Fruit fly (Drosophila melanogaster) whole organism, embryonic: ENCODE data around the gene CG32452.
"Not testable (repeated sequence)": the region's sequence is repeated elsewhere in the genome, so short reads cannot be mapped to it uniquely, and the experiment has no call there.

Experiments used
- CG10267 ChIP-seq: fragments of 200-800 bp; sonication (Bioruptor generic); optimal IDR thresholded peaks from 2 replicates; lab custom pipeline; 2018; ENCODE audit warnings: missing biosample characterization, mild to moderate bottlenecking, missing genetic modification characterization, moderate library complexity
- CG12104 ChIP-seq: fragments of 200-800 bp; sonication (Bioruptor generic); optimal IDR thresholded peaks from 3 replicates; lab custom pipeline; 2016; ENCODE audit warnings: missing biosample characterization, missing genetic modification characterization
- CG14050 ChIP-seq: fragments of 200-800 bp; sonication (Bioruptor generic); IDR thresholded peaks from 3 replicates; pipeline ENCODE4 v1.3.6; 2022; ENCODE audit warnings: missing biosample characterization, missing genetic modification characterization
- CG15601 ChIP-seq: fragments of 200-800 bp; sonication (Bioruptor generic); optimal IDR thresholded peaks from 3 replicates; lab custom pipeline; 2019; ENCODE audit warnings: missing biosample characterization, mild to moderate bottlenecking, missing genetic modification characterization, moderate library complexity
- CG16779 ChIP-seq: fragments of 200-800 bp; sonication (Bioruptor generic); IDR thresholded peaks from 2 replicates; pipeline ENCODE4 v1.3.6; 2022; ENCODE audit warnings: missing biosample characterization, missing genetic modification characterization
- CG1832 ChIP-seq: fragments of 200-800 bp; sonication (Bioruptor generic); optimal IDR thresholded peaks from 2 replicates; lab custom pipeline; 2017; ENCODE audit warnings: missing biosample characterization, mild to moderate bottlenecking, missing genetic modification characterization, inconsistent platforms
- CG2199 ChIP-seq: fragments of 200-800 bp; sonication (Bioruptor generic); IDR thresholded peaks from 3 replicates; pipeline ENCODE4 v1.3.6; 2022; ENCODE audit warnings: missing biosample characterization, missing genetic modification characterization
- CG30020 ChIP-seq: fragments of 200-800 bp; optimal IDR thresholded peaks from 2 replicates; lab custom pipeline; 2019; ENCODE audit warnings: missing biosample characterization, mild to moderate bottlenecking, missing genetic modification characterization, moderate library complexity
- CG3065 ChIP-seq: fragments of 200-800 bp; sonication (Bioruptor generic); optimal IDR thresholded peaks from 2 replicates; lab custom pipeline; 2016; ENCODE audit warnings: missing biosample characterization, missing genetic modification characterization
- CG6689 ChIP-seq: fragments of 200-800 bp; sonication (Bioruptor generic); IDR thresholded peaks from 2 replicates; pipeline ENCODE4 v1.3.6; 2022; ENCODE audit warnings: missing biosample characterization, missing genetic modification characterization
- D19B ChIP-seq: fragments of 200-800 bp; sonication (Bioruptor generic); optimal IDR thresholded peaks from 2 replicates; lab custom pipeline; 2017; ENCODE audit warnings: missing biosample characterization, mild to moderate bottlenecking, missing genetic modification characterization
- Deaf1 ChIP-seq: fragments of 200-800 bp; optimal IDR thresholded peaks from 3 replicates; lab custom pipeline; 2019; ENCODE audit warnings: missing biosample characterization, mild to moderate bottlenecking, missing genetic modification characterization, moderate library complexity
- Dll ChIP-seq: fragments of 200-800 bp; sonication (Bioruptor generic); IDR thresholded peaks from 4 replicates; pipeline ENCODE4 v1.3.6; 2022; ENCODE audit warnings: missing biosample characterization, missing genetic modification characterization; ENCODE audit not compliant: partially characterized antibody
- Doc3 ChIP-seq: fragments of 200-800 bp; sonication (Bioruptor generic); IDR thresholded peaks from 3 replicates; pipeline ENCODE4 v1.3.6; 2022; ENCODE audit warnings: missing biosample characterization, missing genetic modification characterization; ENCODE audit not compliant: partially characterized antibody
- HmgZ ChIP-seq: fragments of 200-800 bp; sonication (Bioruptor generic); optimal IDR thresholded peaks from 2 replicates; lab custom pipeline; 2018; ENCODE audit warnings: missing biosample characterization, mild to moderate bottlenecking, missing genetic modification characterization
- Lim3 ChIP-seq: fragments of 200-800 bp; sonication (Bioruptor generic); IDR thresholded peaks from 2 replicates; pipeline ENCODE4 v1.3.6; 2022; ENCODE audit warnings: missing biosample characterization, missing genetic modification characterization
- Med ChIP-seq: fragments of 200-800 bp; sonication (Bioruptor generic); peaks from one replicate; lab custom pipeline; 2016; ENCODE audit warnings: missing biosample characterization, missing genetic modification characterization, mild to moderate bottlenecking, inconsistent platforms, moderate library complexity
- Nf-YB ChIP-seq: fragments of 200-800 bp; sonication (Bioruptor generic); optimal IDR thresholded peaks from 3 replicates; lab custom pipeline; 2019; ENCODE audit warnings: missing biosample characterization, mild to moderate bottlenecking, missing genetic modification characterization, moderate library complexity
- Nf-YC ChIP-seq: fragments of 200-800 bp; optimal IDR thresholded peaks from 3 replicates; lab custom pipeline; 2019; ENCODE audit warnings: missing biosample characterization, mild to moderate bottlenecking, missing genetic modification characterization, moderate library complexity
- Opbp ChIP-seq: fragments of 200-800 bp; sonication (Bioruptor generic); IDR thresholded peaks from 3 replicates; pipeline ENCODE4 v1.3.6; 2022; ENCODE audit warnings: missing biosample characterization, missing genetic modification characterization; ENCODE audit not compliant: partially characterized antibody
- Rfx ChIP-seq: fragments of 200-800 bp; sonication (Bioruptor generic); IDR thresholded peaks from 2 replicates; pipeline ENCODE4 v1.3.6; 2022; ENCODE audit warnings: missing biosample characterization, missing genetic modification characterization
- Trl ChIP-seq, 3 experiments: fragments of >200 bp in 2 of 3; fragments of 200-800 bp in 1 of 3; sonication (Bioruptor generic) in 1 of 3; optimal IDR thresholded peaks; 2 replicates in 1 of 3; 3 replicates in 2 of 3; lab custom pipeline; 2016 to 2017; ENCODE audit warnings: missing biosample characterization in 1 of 3, missing genetic modification characterization in 1 of 3
- bsh ChIP-seq, 2 experiments: fragments of 200-800 bp; sonication (Bioruptor generic); optimal IDR thresholded peaks; 2 replicates each; lab custom pipeline; 2017 to 2018; ENCODE audit warnings: mild to moderate bottlenecking in 2 of 2, missing biosample characterization in 2 of 2, missing genetic modification characterization in 2 of 2, moderate library complexity in 1 of 2
- cg ChIP-seq: fragments of 200-800 bp; sonication (Bioruptor generic); optimal IDR thresholded peaks from 3 replicates; lab custom pipeline; 2019; ENCODE audit warnings: missing biosample characterization, mild to moderate bottlenecking, missing genetic modification characterization, moderate library complexity
- chinmo ChIP-seq: fragments of 200-800 bp; sonication (Bioruptor generic); IDR thresholded peaks from 4 replicates; pipeline ENCODE4 v1.3.6; 2022; ENCODE audit warnings: missing biosample characterization, missing genetic modification characterization; ENCODE audit not compliant: partially characterized antibody
- ci ChIP-seq: fragments of 200-800 bp; sonication (Bioruptor generic); IDR thresholded peaks from 3 replicates; pipeline ENCODE4 v1.3.6; 2022; ENCODE audit warnings: missing biosample characterization, missing genetic modification characterization
- fd3F ChIP-seq: fragments of 200-800 bp; sonication (Bioruptor generic); optimal IDR thresholded peaks from 2 replicates; lab custom pipeline; 2018; ENCODE audit warnings: missing biosample characterization, mild to moderate bottlenecking, missing genetic modification characterization, moderate library complexity
- gcm ChIP-seq: fragments of 200-800 bp; sonication (Bioruptor generic); optimal IDR thresholded peaks from 2 replicates; lab custom pipeline; 2019; ENCODE audit warnings: missing biosample characterization, mild to moderate bottlenecking, missing genetic modification characterization, moderate library complexity
- gsb ChIP-seq: fragments of 200-800 bp; sonication (Bioruptor generic); IDR thresholded peaks from 2 replicates; pipeline ENCODE4 v1.3.6; 2022; ENCODE audit warnings: missing biosample characterization, missing genetic modification characterization
- jumu ChIP-seq: fragments of 200-800 bp; sonication (Bioruptor generic); optimal IDR thresholded peaks from 3 replicates; lab custom pipeline; 2016; ENCODE audit warnings: missing biosample characterization, missing genetic modification characterization
- kni ChIP-seq: fragments of 200-800 bp; sonication (Bioruptor generic); optimal IDR thresholded peaks from 3 replicates; lab custom pipeline; 2017; ENCODE audit warnings: mild to moderate bottlenecking, missing biosample characterization, missing genetic modification reagents, missing genetic modification characterization
- pros ChIP-seq: fragments of 200-800 bp; sonication (Bioruptor generic); optimal IDR thresholded peaks from 3 replicates; lab custom pipeline; 2019; ENCODE audit warnings: missing biosample characterization, mild to moderate bottlenecking, missing genetic modification characterization, moderate library complexity
- repo ChIP-seq: fragments of 200-800 bp; sonication (Bioruptor generic); optimal IDR thresholded peaks from 2 replicates; lab custom pipeline; 2016; ENCODE audit warnings: missing biosample characterization, missing genetic modification characterization
- rib ChIP-seq: fragments of 200-800 bp; sonication (Bioruptor generic); IDR thresholded peaks from 2 replicates; pipeline ENCODE4 v1.3.6; 2022; ENCODE audit warnings: missing biosample characterization, missing genetic modification characterization
- sens-2 ChIP-seq: fragments of 200-800 bp; sonication (Bioruptor generic); IDR thresholded peaks from 2 replicates; pipeline ENCODE4 v1.3.6; 2022; ENCODE audit warnings: missing biosample characterization, missing genetic modification characterization
- sim ChIP-seq: fragments of 200-800 bp; sonication (Bioruptor generic); IDR thresholded peaks from 2 replicates; pipeline ENCODE4 v1.3.6; 2022; ENCODE audit warnings: missing biosample characterization, missing genetic modification characterization
- slp2 ChIP-seq: fragments of 200-800 bp; sonication (Bioruptor generic); optimal IDR thresholded peaks from 2 replicates; lab custom pipeline; 2016; ENCODE audit warnings: missing biosample characterization, missing genetic modification characterization
- ssp ChIP-seq: fragments of 200-800 bp; sonication (Bioruptor generic); IDR thresholded peaks from 2 replicates; pipeline ENCODE4 v1.3.6; 2022; ENCODE audit warnings: missing biosample characterization, missing genetic modification characterization
- stwl ChIP-seq: fragments of 200-800 bp; sonication (Bioruptor generic); optimal IDR thresholded peaks from 3 replicates; lab custom pipeline; 2018; ENCODE audit warnings: missing biosample characterization, mild to moderate bottlenecking, missing genetic modification characterization, moderate library complexity
- tll ChIP-seq, 2 experiments: fragments of 200-800 bp in 1 of 2; fragments of >200 bp in 1 of 2; sonication (Bioruptor generic) in 1 of 2; optimal IDR thresholded peaks; 2 replicates each; lab custom pipeline; 2017 to 2019; ENCODE audit warnings: missing biosample characterization in 2 of 2, missing genetic modification characterization in 2 of 2, mild to moderate bottlenecking in 1 of 2, moderate library complexity in 1 of 2
- tup ChIP-seq: fragments of 200-800 bp; sonication (Bioruptor generic); optimal IDR thresholded peaks from 2 replicates; lab custom pipeline; 2016; ENCODE audit warnings: missing biosample characterization, mild to moderate bottlenecking, missing genetic modification characterization, moderate library complexity
- twi ChIP-seq: fragments of 200-800 bp; optimal IDR thresholded peaks from 2 replicates; lab custom pipeline; 2019; ENCODE audit warnings: missing biosample characterization, mild to moderate bottlenecking, missing genetic modification characterization, moderate library complexity

CG32452 gene

dm6 chr3L:22720694-22721270 is 3.3 kb downstream of the CG32452 start, which contains the start of gene mael:
mael (plus strand) TSS chr3L:22721203.
- TF ChIP-seq stwl (peak; percentile 39), chinmo (GFP tag; lab: Robert Waterston, UW) (0 out of 4 replicates have a peak, but pooled peaks have one; percentile 33), cg (peak; percentile 65), Trl (optimal IDR thresholded peaks at IDR 0.05; lab: Kevin White, UChicago) (peak; percentile 42 to 82), rib (GFP tag; lab: Robert Waterston, UW) (0 out of 2 replicates have a peak, but pooled peaks have one; percentile 13), Doc3 (GFP tag; lab: Robert Waterston, UW) (0 out of 3 replicates have a peak, but pooled peaks have one; percentile 6), CG6689 (GFP tag; lab: Robert Waterston, UW) (peak; percentile 71), Dll (0 out of 4 replicates have a peak, but pooled peaks have one; percentile 18), CG10267 (tag; lab: Kevin White, UChicago) (peak; percentile 36)
- not testable (repeated sequence) for TF ChIP-seq Trl (GFP tag; optimal IDR thresholded peaks at IDR 0.05; lab: Kevin White, UChicago)

dm6 chr3L:22721991-22722390 is 4.5 kb downstream of the CG32452 start, which contains the start of gene CG14451:
CG14451 (minus strand) TSS chr3L:22722091.
- TF ChIP-seq kni (GFP tag; lab: Kevin White, UChicago) (no peak), repo (no peak), stwl (peak; percentile 67), HmgZ (no peak), bsh (GFP tag; optimal IDR thresholded peaks at IDR 0.05; lab: Kevin White, UChicago) (no peak), Lim3 (no peak), CG10267 (tag; lab: Kevin White, UChicago) (peak; percentile 12), Nf-YB (GFP tag; lab: Kevin White, UChicago) (no peak), slp2 (GFP tag; lab: Kevin White, UChicago) (no peak), jumu (GFP tag; lab: Kevin White, UChicago) (no peak), CG16779 (GFP tag; lab: Robert Waterston, UW) (no peak), sens-2 (GFP tag; lab: Robert Waterston, UW) (no peak), CG2199 (GFP tag; lab: Robert Waterston, UW) (0 out of 3 replicates have a peak, but pooled peaks have one; percentile 41), CG12104 (GFP tag; lab: Kevin White, UChicago) (no peak), gcm (GFP tag; lab: Kevin White, UChicago) (no peak), CG15601 (tag; lab: Kevin White, UChicago) (no peak)

- TF ChIP-seq ssp (GFP tag; lab: Robert Waterston, UW), result peak; percentile 38
- TF ChIP-seq pros (GFP tag; lab: Kevin White, UChicago), result peak; percentile 90
- no peak for TF ChIP-seq Opbp (GFP tag; lab: Robert Waterston, UW)
- TF ChIP-seq CG3065 (GFP tag; lab: Kevin White, UChicago), result peak; percentile 40
- TF ChIP-seq Deaf1 (tag; lab: Kevin White, UChicago), result peak; percentile 76
- TF ChIP-seq Nf-YC (tag; lab: Kevin White, UChicago), result peak; percentile 96
- TF ChIP-seq tup (GFP tag; lab: Kevin White, UChicago), result no peak
- peak; percentile 70 for TF ChIP-seq Med (GFP tag; lab: Kevin White, UChicago)
- TF ChIP-seq CG1832 (GFP tag; lab: Kevin White, UChicago), result peak; percentile 30
- no peak for TF ChIP-seq fd3F (GFP tag; lab: Kevin White, UChicago)
- TF ChIP-seq CG2199 (GFP tag; lab: Robert Waterston, UW), result peak; percentile 75; the same call in 1 of the 3 replicates
- TF ChIP-seq twi, result peak; percentile 87
- TF ChIP-seq Rfx (GFP tag; lab: Robert Waterston, UW), result peak; percentile 16; the same call in 1 of the 2 replicates
- TF ChIP-seq stwl, result peak; percentile 59
- TF ChIP-seq chinmo (GFP tag; lab: Robert Waterston, UW), result 0 out of 4 replicates have a peak, but pooled peaks have one; percentile 39
- no peak for TF ChIP-seq sim (GFP tag; lab: Robert Waterston, UW)
- peak in 1 of 2 experiments; percentile 59 for TF ChIP-seq tll (GFP tag; optimal IDR thresholded peaks at IDR 0.05; lab: Kevin White, UChicago)
- no peak for TF ChIP-seq gsb
- 0 out of 4 replicates have a peak, but pooled peaks have one; percentile 27 for TF ChIP-seq Dll
- peak; percentile 3 for TF ChIP-seq CG30020 (tag; lab: Kevin White, UChicago)
- TF ChIP-seq D19B, result peak; percentile 62
- 0 out of 3 replicates have a peak, but pooled peaks have one; percentile 34 for TF ChIP-seq ci (GFP tag; lab: Robert Waterston, UW)
- peak; percentile 2 for TF ChIP-seq cg
- TF ChIP-seq Doc3 (GFP tag; lab: Robert Waterston, UW), result no peak
- no peak for TF ChIP-seq CG14050 (GFP tag; lab: Robert Waterston, UW)
Measured at dm6 chr3L:22724046-22724771, 6.7 kb downstream of the CG32452 start.
